Fruit fly (Drosophila melanogaster) whole organism, prepupa: ENCODE data around the gene Wnk.

ENCODE experiments used
- CG10631 ChIP-seq: fragments of 200-800 bp; sonication (Bioruptor generic); optimal IDR thresholded peaks from 2 replicates; lab custom pipeline; 2016; ENCODE audit warnings: missing biosample characterization, missing genetic modification characterization
- CG10669 ChIP-seq: fragments of 200-800 bp; sonication (Bioruptor generic); optimal IDR thresholded peaks from 3 replicates; lab custom pipeline; 2018; ENCODE audit warnings: missing biosample characterization, mild to moderate bottlenecking, missing genetic modification characterization, moderate library complexity
- CG11294 ChIP-seq: fragments of 200-800 bp; sonication (Bioruptor generic); IDR thresholded peaks from 2 replicates; pipeline ENCODE4 v1.3.6; 2022; ENCODE audit warnings: missing biosample characterization, missing genetic modification characterization
- CG11902 ChIP-seq: fragments of 200-800 bp; sonication (Bioruptor generic); optimal IDR thresholded peaks from 3 replicates; lab custom pipeline; 2016; ENCODE audit warnings: missing biosample characterization, missing genetic modification characterization
- CG15336 ChIP-seq: fragments of 200-800 bp; sonication (Bioruptor generic); IDR thresholded peaks from 2 replicates; pipeline ENCODE4 v1.3.6; 2022; ENCODE audit warnings: missing biosample characterization, missing genetic modification characterization
- CG1621 ChIP-seq: fragments of 200-800 bp; sonication (Bioruptor generic); optimal IDR thresholded peaks from 3 replicates; lab custom pipeline; 2018; ENCODE audit warnings: missing biosample characterization, mild to moderate bottlenecking, missing genetic modification characterization
- CG16779 ChIP-seq: fragments of 200-800 bp; sonication (Bioruptor generic); optimal IDR thresholded peaks from 3 replicates; lab custom pipeline; 2017; ENCODE audit warnings: missing biosample characterization, mild to moderate bottlenecking, missing genetic modification characterization
- CG3032 ChIP-seq: fragments of 200-800 bp; optimal IDR thresholded peaks from 2 replicates; lab custom pipeline; 2019; ENCODE audit warnings: missing biosample characterization, mild to moderate bottlenecking, missing genetic modification characterization, moderate library complexity
- CG31627 ChIP-seq: fragments of 200-800 bp; sonication (Bioruptor generic); optimal IDR thresholded peaks from 3 replicates; lab custom pipeline; 2016; ENCODE audit warnings: missing biosample characterization, missing genetic modification characterization
- CG32006 ChIP-seq: fragments of 200-800 bp; sonication (Bioruptor generic); optimal IDR thresholded peaks from 3 replicates; lab custom pipeline; 2017; ENCODE audit warnings: missing biosample characterization, mild to moderate bottlenecking, missing genetic modification characterization
- CG34406 ChIP-seq: fragments of 200-800 bp; sonication (Bioruptor generic); optimal IDR thresholded peaks from 3 replicates; lab custom pipeline; 2016; ENCODE audit warnings: missing biosample characterization, missing genetic modification characterization
- CG3919 ChIP-seq: fragments of 200-800 bp; sonication (Bioruptor generic); optimal IDR thresholded peaks from 3 replicates; lab custom pipeline; 2016; ENCODE audit warnings: missing biosample characterization, missing genetic modification characterization
- CG4318 ChIP-seq: fragments of 200-800 bp; sonication (Bioruptor generic); optimal IDR thresholded peaks from 3 replicates; lab custom pipeline; 2017; ENCODE audit warnings: missing biosample characterization, mild to moderate bottlenecking, missing genetic modification characterization
- CG6276 ChIP-seq: fragments of 200-800 bp; sonication (Bioruptor generic); optimal IDR thresholded peaks from 2 replicates; lab custom pipeline; 2017; ENCODE audit warnings: missing biosample characterization, mild to moderate bottlenecking, missing genetic modification characterization
- CG6854 ChIP-seq: fragments of 200-800 bp; sonication (Bioruptor generic); optimal IDR thresholded peaks from 2 replicates; lab custom pipeline; 2017; ENCODE audit warnings: missing biosample characterization, mild to moderate bottlenecking, missing genetic modification characterization
- CG7368 ChIP-seq: fragments of 200-800 bp; sonication (Bioruptor generic); optimal IDR thresholded peaks from 3 replicates; lab custom pipeline; 2016; ENCODE audit warnings: missing biosample characterization, missing genetic modification characterization
- CG8632 ChIP-seq: fragments of 200-800 bp; sonication (Bioruptor generic); optimal IDR thresholded peaks from 3 replicates; lab custom pipeline; 2016; ENCODE audit warnings: missing biosample characterization, missing genetic modification characterization
- CG9139 ChIP-seq: fragments of 200-800 bp; sonication (Bioruptor generic); optimal IDR thresholded peaks from 3 replicates; lab custom pipeline; 2017; ENCODE audit warnings: missing biosample characterization, mild to moderate bottlenecking, missing genetic modification characterization
- Eip75B ChIP-seq: fragments of 200-800 bp; sonication (Bioruptor generic); optimal IDR thresholded peaks from 3 replicates; lab custom pipeline; 2016; ENCODE audit warnings: missing biosample characterization, missing genetic modification characterization
- Eip78C ChIP-seq: fragments of 200-800 bp; sonication (Bioruptor generic); peaks from one replicate; lab custom pipeline; 2016; ENCODE audit warnings: missing biosample characterization, missing genetic modification characterization
- Eip93F ChIP-seq: fragments of 200-800 bp; sonication (Bioruptor generic); optimal IDR thresholded peaks from 2 replicates; lab custom pipeline; 2016; ENCODE audit warnings: missing biosample characterization, mild to moderate bottlenecking, missing genetic modification characterization
- Ets21C ChIP-seq: fragments of 200-800 bp; sonication (Bioruptor generic); optimal IDR thresholded peaks from 3 replicates; lab custom pipeline; 2016; ENCODE audit warnings: missing biosample characterization, missing genetic modification characterization
- Gug ChIP-seq: fragments of 200-800 bp; sonication (Bioruptor generic); IDR thresholded peaks from 2 replicates; pipeline ENCODE4 v1.3.6; 2022; ENCODE audit warnings: missing biosample characterization, missing genetic modification characterization
- Hr4 ChIP-seq: fragments of 200-800 bp; sonication (Bioruptor generic); optimal IDR thresholded peaks from 3 replicates; lab custom pipeline; 2016; ENCODE audit warnings: missing biosample characterization, missing genetic modification characterization
- Sox102F ChIP-seq: fragments of 200-800 bp; sonication (Bioruptor generic); optimal IDR thresholded peaks from 2 replicates; lab custom pipeline; 2016; ENCODE audit warnings: missing biosample characterization, mild to moderate bottlenecking, missing genetic modification characterization
- Sox14 ChIP-seq: fragments of 200-800 bp; sonication (Bioruptor generic); optimal IDR thresholded peaks from 3 replicates; lab custom pipeline; 2016; ENCODE audit warnings: missing biosample characterization, missing genetic modification characterization
- acj6 ChIP-seq: fragments of 200-800 bp; sonication (Bioruptor generic); optimal IDR thresholded peaks from 3 replicates; lab custom pipeline; 2016; ENCODE audit warnings: missing biosample characterization, missing genetic modification characterization
- dac ChIP-seq: fragments of 200-800 bp; sonication (Bioruptor generic); optimal IDR thresholded peaks from 2 replicates; lab custom pipeline; 2017; ENCODE audit warnings: missing biosample characterization, mild to moderate bottlenecking, missing genetic modification characterization
- dsx ChIP-seq: fragments of 200-800 bp; optimal IDR thresholded peaks from 3 replicates; lab custom pipeline; 2019; ENCODE audit warnings: missing biosample characterization, mild to moderate bottlenecking, missing genetic modification characterization, moderate library complexity; ENCODE audit not compliant: poor library complexity, severe bottlenecking
- eg ChIP-seq: fragments of 200-800 bp; sonication (Bioruptor generic); IDR thresholded peaks from 3 replicates; pipeline ENCODE4 v1.3.6; 2022; ENCODE audit warnings: missing biosample characterization, missing genetic modification characterization
- esn ChIP-seq: fragments of 200-800 bp; sonication (Bioruptor generic); optimal IDR thresholded peaks from 2 replicates; lab custom pipeline; 2016; ENCODE audit warnings: missing biosample characterization, mild to moderate bottlenecking, missing genetic modification characterization, moderate library complexity
- fd59A ChIP-seq: fragments of 200-800 bp; sonication (Bioruptor generic); optimal IDR thresholded peaks from 2 replicates; lab custom pipeline; 2017; ENCODE audit warnings: missing biosample characterization, mild to moderate bottlenecking, missing genetic modification characterization, missing genetic modification reagents
- fd85E ChIP-seq: fragments of 200-800 bp; sonication (Bioruptor generic); optimal IDR thresholded peaks from 3 replicates; lab custom pipeline; 2016; ENCODE audit warnings: missing biosample characterization, missing genetic modification characterization
- fkh ChIP-seq: fragments of 200-800 bp; sonication (Bioruptor generic); optimal IDR thresholded peaks from 3 replicates; lab custom pipeline; 2017; ENCODE audit warnings: missing biosample characterization, mild to moderate bottlenecking, missing genetic modification characterization, moderate library complexity
- pdm3 ChIP-seq: fragments of 200-800 bp; sonication (Bioruptor generic); optimal IDR thresholded peaks from 3 replicates; lab custom pipeline; 2016; ENCODE audit warnings: missing biosample characterization, missing genetic modification characterization
- salr ChIP-seq, 2 experiments: fragments of 200-800 bp; sonication (Bioruptor generic); optimal IDR thresholded peaks; 3 replicates each; lab custom pipeline; 2016 to 2018; ENCODE audit warnings: missing biosample characterization in 2 of 2, missing genetic modification characterization in 2 of 2, mild to moderate bottlenecking in 1 of 2
- spab ChIP-seq: fragments of 200-800 bp; sonication (Bioruptor generic); optimal IDR thresholded peaks from 2 replicates; lab custom pipeline; 2017; ENCODE audit warnings: missing biosample characterization, mild to moderate bottlenecking, missing genetic modification characterization, missing genetic modification reagents
- vri ChIP-seq: fragments of 200-800 bp; sonication (Bioruptor generic); optimal IDR thresholded peaks from 3 replicates; lab custom pipeline; 2016; ENCODE audit warnings: missing biosample characterization, mild to moderate bottlenecking, missing genetic modification characterization

Wnk gene

dm6 chr3L:21568254-21568653, 13.5 kb upstream of the Wnk start:
- TF ChIP-seq CG9139 (GFP tag; lab: Kevin White, UChicago): no peak
- no peak for TF ChIP-seq acj6 (GFP tag; lab: Kevin White, UChicago)
- TF ChIP-seq CG3919 (GFP tag; lab: Kevin White, UChicago): no peak
- TF ChIP-seq Sox14 (GFP tag; lab: Kevin White, UChicago): no peak
- TF ChIP-seq CG34406 (GFP tag; lab: Kevin White, UChicago): no peak
- TF ChIP-seq vri (GFP tag; lab: Kevin White, UChicago): no peak
- TF ChIP-seq spab (GFP tag; lab: Kevin White, UChicago): no peak
- no peak for TF ChIP-seq CG6854 (GFP tag; lab: Kevin White, UChicago)

- TF ChIP-seq Eip75B (GFP tag; lab: Kevin White, UChicago) (no peak), CG16779 (no peak), spab (GFP tag; lab: Kevin White, UChicago) (no peak), fd59A (GFP tag; lab: Kevin White, UChicago) (no peak), CG1621 (tag; lab: Kevin White, UChicago) (no peak), Sox14 (GFP tag; lab: Kevin White, UChicago) (no peak), CG15336 (GFP tag; lab: Robert Waterston, UW) (no peak), CG10669 (no peak), eg (GFP tag; lab: Robert Waterston, UW) (no peak), pdm3 (GFP tag; lab: Kevin White, UChicago) (no peak), CG4318 (GFP tag; lab: Kevin White, UChicago) (no peak), fd85E (GFP tag; lab: Kevin White, UChicago) (no peak), dac (GFP tag; lab: Kevin White, UChicago) (no peak), Eip93F (GFP tag; lab: Kevin White, UChicago) (no peak), Hr4 (GFP tag; lab: Kevin White, UChicago) (no peak), CG6276 (GFP tag; lab: Kevin White, UChicago) (no peak), CG3032 (tag; lab: Kevin White, UChicago) (no peak), CG31627 (GFP tag; lab: Kevin White, UChicago) (no peak), CG10631 (GFP tag; lab: Kevin White, UChicago) (no peak)
These were observed 10.4 kb upstream of the Wnk start, which contains the start of gene CG7634 for dm6 chr3L:21565126-21565525. Gene CG7634, plus strand, starts transcription at chr3L:21565426.

dm6 chr3L:21562081-21562480, 7.4 kb upstream of the Wnk start, which contains the start of gene CapaR:
Gene CapaR, minus strand, starts transcription at chr3L:21562181.
- no peak for TF ChIP-seq eg (GFP tag; lab: Robert Waterston, UW)
- no peak for TF ChIP-seq CG32006 (GFP tag; lab: Kevin White, UChicago)
- TF ChIP-seq CG8632 (GFP tag; lab: Kevin White, UChicago): no peak
- no peak for TF ChIP-seq CG1621 (tag; lab: Kevin White, UChicago)
- TF ChIP-seq CG6854 (GFP tag; lab: Kevin White, UChicago): no peak
- no peak for TF ChIP-seq Hr4 (GFP tag; lab: Kevin White, UChicago)
- no peak for TF ChIP-seq CG10669
- no peak for TF ChIP-seq Eip78C (GFP tag; lab: Kevin White, UChicago)
- no peak for TF ChIP-seq Sox102F (GFP tag; lab: Kevin White, UChicago)
- no peak for TF ChIP-seq Gug (GFP tag; lab: Robert Waterston, UW)
- TF ChIP-seq esn (GFP tag; lab: Kevin White, UChicago): no peak
- TF ChIP-seq CG7368: no peak
- TF ChIP-seq fd59A (GFP tag; lab: Kevin White, UChicago): no peak

dm6 chr3L:21558176-21558871, 3.6 kb upstream of the Wnk start, which contains the start of gene CG7173:
Gene CG7173, minus strand, starts transcription at chr3L:21558226.
- TF ChIP-seq CG3032 (tag; lab: Kevin White, UChicago) (no peak), dsx (GFP tag; lab: Kevin White, UChicago) (no peak), fkh (GFP tag; lab: Kevin White, UChicago) (no peak), Ets21C (GFP tag; lab: Kevin White, UChicago) (no peak), CG10631 (GFP tag; lab: Kevin White, UChicago) (no peak), CG11902 (GFP tag; lab: Kevin White, UChicago) (no peak), Sox14 (GFP tag; lab: Kevin White, UChicago) (no peak), CG11294 (no peak), salr (GFP tag; optimal IDR thresholded peaks at IDR 0.05; lab: Kevin White, UChicago) (no peak), CG15336 (GFP tag; lab: Robert Waterston, UW) (no peak), acj6 (GFP tag; lab: Kevin White, UChicago) (no peak)
